Fruit fly (Drosophila melanogaster): ENCODE measurements around the gene Wdr37.

The Wdr37 gene

DNA sequence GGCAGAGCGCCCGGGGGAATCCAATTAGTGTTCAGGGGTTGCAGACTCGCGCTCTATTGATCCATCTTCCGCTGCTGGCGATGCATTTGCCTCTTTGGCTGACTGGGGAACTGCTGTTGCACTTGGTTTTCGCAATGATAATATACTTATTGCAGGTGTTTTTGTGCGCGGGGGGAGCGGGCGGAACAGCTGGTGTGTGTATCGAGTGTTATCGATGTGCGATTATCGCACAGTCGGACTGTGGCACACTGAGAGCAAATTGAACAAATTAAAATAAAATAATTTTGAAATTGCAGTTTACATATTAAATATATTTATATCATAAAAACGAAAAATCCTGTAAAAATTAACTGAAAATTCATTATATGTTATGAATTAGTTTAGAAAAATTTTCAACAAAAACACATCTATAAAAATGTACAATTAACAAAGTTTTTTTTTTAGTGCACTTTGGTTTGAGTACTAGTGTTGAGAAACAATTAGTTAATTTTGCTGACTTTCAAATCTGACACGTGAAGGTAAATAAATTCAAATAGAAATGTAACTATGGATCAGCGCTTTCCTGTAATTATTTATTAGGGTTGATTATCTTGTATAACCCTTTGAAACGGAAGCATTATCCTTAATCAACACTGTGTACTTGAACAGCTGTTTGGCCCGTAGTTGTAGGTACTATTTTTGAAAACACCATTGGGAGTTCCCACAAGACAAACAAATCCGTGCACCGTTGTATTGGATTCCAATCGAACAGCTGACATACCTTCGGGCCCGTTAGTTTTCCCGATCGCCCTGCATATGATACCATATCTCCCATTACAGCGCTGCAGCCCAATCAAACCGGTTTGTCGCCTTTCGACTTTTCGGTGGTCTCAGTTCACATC, at the start of gene Wdr37, which contains the start of gene koko (continued):
- peak; percentile 83 for TF ChIP-seq CG16863 (GFP tag; optimal IDR thresholded peaks at IDR 0.05)
- TF ChIP-seq tio (GFP tag; optimal IDR thresholded peaks at IDR 0.05) = peak; percentile 97
- TF ChIP-seq esg (GFP tag; conservative IDR thresholded peaks at IDR 0.05) = peak; percentile 97
- no peak for TF ChIP-seq prd (optimal IDR thresholded peaks at IDR 0.05)
- peak; percentile 99 for TF ChIP-seq prd (GFP tag; IDR thresholded peaks at IDR 0.05)
- TF ChIP-seq nau (GFP tag; optimal IDR thresholded peaks at IDR 0.05) = peak; percentile 83
- TF ChIP-seq bbx (GFP tag; IDR thresholded peaks at IDR 0.05; ENCODE audit: partially characterized antibody) = peak; percentile 52; the same call in 1 of the 2 replicates
- peak; percentile 0 for TF ChIP-seq sima (GFP tag; optimal IDR thresholded peaks at IDR 0.05)
- peak; percentile 97 for TF ChIP-seq az2 (GFP tag; optimal IDR thresholded peaks at IDR 0.05)
- peak; percentile 96 for TF ChIP-seq CG33557 (GFP tag; optimal IDR thresholded peaks at IDR 0.05)
- peak; percentile 90 for TF ChIP-seq CrebB (tag; optimal IDR thresholded peaks at IDR 0.05)
- peak; percentile 90 for TF ChIP-seq NfI (GFP tag; optimal IDR thresholded peaks at IDR 0.05)
- TF ChIP-seq tgo (GFP tag; IDR thresholded peaks at IDR 0.05) = peak; percentile 100
- peak; percentile 96 for TF ChIP-seq CG6254 (GFP tag; optimal IDR thresholded peaks at IDR 0.05)
- TF ChIP-seq CG11504 (tag; optimal IDR thresholded peaks at IDR 0.05) = peak; percentile 97
- TF ChIP-seq CG13287 (GFP tag; IDR thresholded peaks at IDR 0.05; ENCODE audit: partially characterized antibody) = peak; percentile 72
- peak; percentile 98 for TF ChIP-seq CG10979 (tag; optimal IDR thresholded peaks at IDR 0.05)
- TF ChIP-seq CG10462 (GFP tag; optimal IDR thresholded peaks at IDR 0.05) = peak; percentile 94
- peak; percentile 97 for TF ChIP-seq CG17328 (GFP tag; IDR thresholded peaks at IDR 0.05)
- TF ChIP-seq salm (tag; optimal IDR thresholded peaks at IDR 0.05) = peak; percentile 91
- TF ChIP-seq CG8924 (tag; optimal IDR thresholded peaks at IDR 0.05) = peak; percentile 98
- TF ChIP-seq pho (GFP tag; optimal IDR thresholded peaks at IDR 0.05) = peak; percentile 79
- TF ChIP-seq CG17359 (tag; optimal IDR thresholded peaks at IDR 0.05) = peak; percentile 97
- TF ChIP-seq CG12236 (GFP tag; optimal IDR thresholded peaks at IDR 0.05) = peak; percentile 59
- peak; percentile 99 for TF ChIP-seq CG32767 (GFP tag; IDR thresholded peaks at IDR 0.05)
- peak; percentile 51 for TF ChIP-seq Myb (GFP tag; optimal IDR thresholded peaks at IDR 0.05)
- TF ChIP-seq Sin3A (optimal IDR thresholded peaks at IDR 0.05) = peak; percentile 1
- peak; percentile 89 for TF ChIP-seq Nf-YC (tag; optimal IDR thresholded peaks at IDR 0.05)
- TF ChIP-seq ken (GFP tag; IDR thresholded peaks at IDR 0.05) = peak; percentile 88
- peak; percentile 78 to 96 for TF ChIP-seq dpn (GFP tag; optimal IDR thresholded peaks at IDR 0.05)
- TF ChIP-seq peb (GFP tag; IDR thresholded peaks at IDR 0.05) = peak; percentile 97
- peak; percentile 88 for TF ChIP-seq CG6813 (GFP tag; optimal IDR thresholded peaks at IDR 0.05)
- peak; percentile 94 for TF ChIP-seq CG6683 (GFP tag; optimal IDR thresholded peaks at IDR 0.05)
- no peak for TF ChIP-seq yki (optimal IDR thresholded peaks at IDR 0.05)
- peak; percentile 88 for TF ChIP-seq CG15514 (GFP tag; optimal IDR thresholded peaks at IDR 0.05)
- TF ChIP-seq CG6791 (GFP tag; IDR thresholded peaks at IDR 0.05; ENCODE audit: partially characterized antibody) = peak; percentile 55; the same call in 2 of the 3 replicates
- TF ChIP-seq cwo (GFP tag; optimal IDR thresholded peaks at IDR 0.05) = peak; percentile 93
- TF ChIP-seq CG10209 (GFP tag; optimal IDR thresholded peaks at IDR 0.05) = peak; percentile 96
- peak; percentile 94 for TF ChIP-seq ase (GFP tag; IDR thresholded peaks at IDR 0.05)
- peak; percentile 65 for TF ChIP-seq ac (GFP tag; optimal IDR thresholded peaks at IDR 0.05)
- TF ChIP-seq insv (GFP tag; optimal IDR thresholded peaks at IDR 0.05) = peak in 1 of 2 experiments; percentile 85
- TF ChIP-seq Oli (tag; optimal IDR thresholded peaks at IDR 0.05) = peak; percentile 97
- peak; percentile 99 for TF ChIP-seq CG32532 (GFP tag; IDR thresholded peaks at IDR 0.05)
- TF ChIP-seq Neu2 (GFP tag; optimal IDR thresholded peaks at IDR 0.05; ENCODE audit: borderline replicate concordance) = peak; percentile 49
- peak; percentile 82 for TF ChIP-seq Side (GFP tag; optimal IDR thresholded peaks at IDR 0.05)
- TF ChIP-seq ash1 (GFP tag; optimal IDR thresholded peaks at IDR 0.05) = peak; percentile 3
- peak; percentile 95 for TF ChIP-seq CG12155 (GFP tag; optimal IDR thresholded peaks at IDR 0.05)
- TF ChIP-seq pan (optimal IDR thresholded peaks at IDR 0.05) = no peak
- peak in 1 of 2 experiments; percentile 99 for TF ChIP-seq pan (GFP tag; optimal IDR thresholded peaks at IDR 0.05 in 1 of 2, IDR thresholded peaks at IDR 0.05 in 1 of 2)
